Worm (Caenorhabditis elegans): ENCODE results near the gene col-142.
A peak's percentile ranks its signal among the peaks of the same experiment; 100 is the strongest.

col-142 gene

DNA sequence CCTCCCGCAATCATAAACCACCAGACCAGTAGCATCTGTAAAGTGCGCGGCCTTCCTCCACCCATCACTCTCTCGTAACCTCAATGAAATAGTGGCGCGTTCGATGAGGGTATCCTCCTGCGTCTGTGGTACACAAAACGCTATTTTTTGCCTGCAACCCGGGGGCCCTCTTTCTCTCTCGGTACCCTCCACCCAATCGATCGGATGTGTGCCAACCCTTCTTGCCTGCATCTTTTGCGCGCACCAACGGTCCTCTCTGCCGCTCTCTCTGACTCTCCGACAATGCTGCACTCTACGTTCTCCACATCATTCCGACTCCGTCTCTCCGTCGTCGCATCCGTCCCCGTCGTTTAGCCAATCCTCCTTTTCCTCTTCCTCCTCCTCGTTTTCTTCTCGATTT, 48.5 kb downstream of the col-142 start (continued):
- no peak for TF ChIP-seq lsl-1 (GFP tag; optimal IDR thresholded peaks at IDR 0.05)
- no peak for TF ChIP-seq nfya-1 (tag; optimal IDR thresholded peaks at IDR 0.05; ENCODE audit: borderline replicate concordance, insufficient read depth)
- peak; percentile 67 for TF ChIP-seq rcor-1 (GFP tag; IDR thresholded peaks at IDR 0.05)
- no peak for TF ChIP-seq xnd-1 (tag; optimal IDR thresholded peaks at IDR 0.05)
- no peak for TF ChIP-seq let-607 (tag; optimal IDR thresholded peaks at IDR 0.05)
- no peak for TF ChIP-seq lir-1 (GFP tag; conservative IDR thresholded peaks at IDR 0.05)
- TF ChIP-seq ceh-91 (GFP tag; IDR thresholded peaks at IDR 0.05): no peak
- TF ChIP-seq efl-1 (GFP tag; optimal IDR thresholded peaks at IDR 0.05): no peak
- no peak for TF ChIP-seq F10E7.11 (tag; optimal IDR thresholded peaks at IDR 0.05)
- peak in 1 of 3 experiments; percentile 52 for TF ChIP-seq lin-35 (GFP tag; optimal IDR thresholded peaks at IDR 0.05)
- peak; percentile 53 for TF ChIP-seq attf-5 (GFP tag; optimal IDR thresholded peaks at IDR 0.05)
- no peak for TF ChIP-seq snpc-3.4 (tag; optimal IDR thresholded peaks at IDR 0.05)
- no peak for TF ChIP-seq hlh-12 (tag; optimal IDR thresholded peaks at IDR 0.05)
- TF ChIP-seq tlf-1 (GFP tag; optimal IDR thresholded peaks at IDR 0.05): no peak
- no peak for TF ChIP-seq C06A6.2 (GFP tag; conservative IDR thresholded peaks at IDR 0.05)
- TF ChIP-seq hmg-20 (GFP tag; IDR thresholded peaks at IDR 0.05): no peak
- no peak for TF ChIP-seq B0019.2 (GFP tag; conservative IDR thresholded peaks at IDR 0.05)
- no peak for TF ChIP-seq nhr-90 (tag; optimal IDR thresholded peaks at IDR 0.05)
- no peak for TF ChIP-seq nhr-179 (tag; optimal IDR thresholded peaks at IDR 0.05)
- TF ChIP-seq hlh-26 (GFP tag; conservative IDR thresholded peaks at IDR 0.05): no peak
- TF ChIP-seq rec-8 (tag; optimal IDR thresholded peaks at IDR 0.05): peak in 1 of 2 experiments; percentile 8
- TF ChIP-seq tbp1 (GFP tag; optimal IDR thresholded peaks at IDR 0.05): no peak
- TF ChIP-seq F23B12.7 (tag; optimal IDR thresholded peaks at IDR 0.05; ENCODE audit: insufficient read depth): no peak
- TF ChIP-seq F22D6.2 (tag; optimal IDR thresholded peaks at IDR 0.05): no peak
- TF ChIP-seq hrde-1 (tag; optimal IDR thresholded peaks at IDR 0.05; ENCODE audit: borderline replicate concordance): no peak
- TF ChIP-seq dox-1 (GFP tag; IDR thresholded peaks at IDR 0.05): peak; percentile 74
- TF ChIP-seq snpc-1.1 (tag; optimal IDR thresholded peaks at IDR 0.05; ENCODE audit: insufficient read depth): no peak
- TF ChIP-seq somi-1 (GFP tag; optimal IDR thresholded peaks at IDR 0.05): peak; percentile 20
- TF ChIP-seq egrh-3 (GFP tag; IDR thresholded peaks at IDR 0.05): peak; percentile 71; the same call in 1 of the 2 replicates
- TF ChIP-seq B0261.1 (tag; optimal IDR thresholded peaks at IDR 0.05): no peak
- TF ChIP-seq ccch-3 (GFP tag; optimal IDR thresholded peaks at IDR 0.05): no peak
- no peak for TF ChIP-seq ceh-100 (GFP tag; IDR thresholded peaks at IDR 0.05)
- TF ChIP-seq B0336.3 (GFP tag; IDR thresholded peaks at IDR 0.05): no peak
- TF ChIP-seq dpl-1 (GFP tag; optimal IDR thresholded peaks at IDR 0.05): no peak
- TF ChIP-seq T07F8.4 (tag; optimal IDR thresholded peaks at IDR 0.05): no peak
- TF ChIP-seq hmg-1.2 (GFP tag; IDR thresholded peaks at IDR 0.05): peak; percentile 58
- no peak for TF ChIP-seq F39B2.1 (GFP tag; IDR thresholded peaks at IDR 0.05)
- no peak for TF ChIP-seq ama-1 (optimal IDR thresholded peaks at IDR 0.05)
- TF ChIP-seq ama-1 (GFP tag; optimal IDR thresholded peaks at IDR 0.05): no peak
- no peak for TF ChIP-seq nhr-27 (tag; optimal IDR thresholded peaks at IDR 0.05)
- peak; percentile 52 for TF ChIP-seq mcd-1 (GFP tag; IDR thresholded peaks at IDR 0.05)
- TF ChIP-seq him-1 (tag; optimal IDR thresholded peaks at IDR 0.05): no peak
- TF ChIP-seq Y67H2A.10 (GFP tag; conservative IDR thresholded peaks at IDR 0.05): no peak
- TF ChIP-seq snpc-1.3 (tag; optimal IDR thresholded peaks at IDR 0.05; ENCODE audit: insufficient read depth): no peak
- TF ChIP-seq nfyb-1 (GFP tag; IDR thresholded peaks at IDR 0.05): peak; percentile 66

Measured in whole organism, young adult.